Worm (Caenorhabditis elegans) whole organism, mixed stage, embryonic: Measurements from ENCODE around the gene msp-36.

Experiments
- M03D4.4 ChIP-seq: sonication (generic microtip); optimal IDR thresholded peaks from 2 replicates; lab custom pipeline; 2017; ENCODE audit warnings: mild to moderate bottlenecking, missing genetic modification characterization, missing compliant biosample characterization
- elt-3 ChIP-seq: fragments of 150-350 bp; optimal IDR thresholded peaks from 2 replicates; lab custom pipeline; 2014; ENCODE audit warnings: missing biosample characterization, missing genetic modification characterization
- lsy-2 ChIP-seq: fragments of 150-350 bp; optimal IDR thresholded peaks from 2 replicates; lab custom pipeline; 2014; ENCODE audit warnings: missing biosample characterization, missing genetic modification characterization
- nhr-12 ChIP-seq: fragments of 150-350 bp; optimal IDR thresholded peaks from 2 replicates; lab custom pipeline; 2014; ENCODE audit warnings: missing biosample characterization, missing genetic modification characterization
- unc-39 ChIP-seq: fragments of 150-350 bp; optimal IDR thresholded peaks from 2 replicates; lab custom pipeline; 2014; ENCODE audit warnings: missing biosample characterization, missing genetic modification characterization
- zip-8 ChIP-seq: fragments of 150-350 bp; optimal IDR thresholded peaks from 2 replicates; lab custom pipeline; 2014; ENCODE audit warnings: missing biosample characterization, missing genetic modification characterization

- no peak for TF ChIP-seq elt-3 (tag; lab: Kevin White, UChicago)
- no peak for TF ChIP-seq M03D4.4
- TF ChIP-seq unc-39 (tag; lab: Kevin White, UChicago): no peak
- TF ChIP-seq nhr-12: no peak
- TF ChIP-seq lsy-2 (tag; lab: Kevin White, UChicago): no peak
- TF ChIP-seq zip-8 (tag; lab: Kevin White, UChicago): no peak
Observed at ce11 chrIV:10059175-10059574, 36.1 kb upstream of the msp-36 start.
